Worm (Caenorhabditis elegans): ENCODE data around the gene twk-26.

DNA sequence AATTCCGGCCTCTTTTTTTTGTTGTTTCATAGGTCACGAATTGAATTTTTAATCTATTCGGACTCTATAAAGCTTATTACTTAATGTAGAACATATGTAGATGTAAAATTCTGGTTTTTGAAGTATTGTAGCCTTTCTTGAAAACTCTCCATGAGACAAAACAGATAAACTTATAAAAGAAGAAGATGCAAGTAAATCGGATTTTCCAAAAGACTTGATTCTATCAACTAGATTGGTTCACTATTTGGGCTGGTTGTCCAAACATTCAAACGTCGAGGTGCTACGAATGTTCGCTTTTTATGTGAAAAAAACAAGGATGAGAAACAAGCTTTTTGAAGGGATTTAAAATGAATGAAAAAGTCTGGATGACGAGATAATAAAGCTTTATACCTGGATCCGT is 14.6 kb downstream of the twk-26 start:
- TF ChIP-seq unc-62 (GFP tag; optimal IDR thresholded peaks at IDR 0.05): no peak
- no peak for TF ChIP-seq elt-2 (tag; optimal IDR thresholded peaks at IDR 0.05)
- no peak for TF ChIP-seq lin-15B (tag; optimal IDR thresholded peaks at IDR 0.05)
- TF ChIP-seq lin-35 (GFP tag; optimal IDR thresholded peaks at IDR 0.05): no peak
- TF ChIP-seq lin-13 (GFP tag; optimal IDR thresholded peaks at IDR 0.05): no peak
- no peak for TF ChIP-seq ztf-4 (tag; optimal IDR thresholded peaks at IDR 0.05)
- no peak for TF ChIP-seq hlh-4 (tag; optimal IDR thresholded peaks at IDR 0.05)
- TF ChIP-seq pag-3 (tag; optimal IDR thresholded peaks at IDR 0.05; ENCODE audit: borderline replicate concordance, insufficient read depth): no peak
- no peak for TF ChIP-seq ama-1 (optimal IDR thresholded peaks at IDR 0.05)
- no peak for TF ChIP-seq ztf-11 (tag; optimal IDR thresholded peaks at IDR 0.05)
